Worm (Caenorhabditis elegans): ENCODE results near the gene F49C5.7.

DNA sequence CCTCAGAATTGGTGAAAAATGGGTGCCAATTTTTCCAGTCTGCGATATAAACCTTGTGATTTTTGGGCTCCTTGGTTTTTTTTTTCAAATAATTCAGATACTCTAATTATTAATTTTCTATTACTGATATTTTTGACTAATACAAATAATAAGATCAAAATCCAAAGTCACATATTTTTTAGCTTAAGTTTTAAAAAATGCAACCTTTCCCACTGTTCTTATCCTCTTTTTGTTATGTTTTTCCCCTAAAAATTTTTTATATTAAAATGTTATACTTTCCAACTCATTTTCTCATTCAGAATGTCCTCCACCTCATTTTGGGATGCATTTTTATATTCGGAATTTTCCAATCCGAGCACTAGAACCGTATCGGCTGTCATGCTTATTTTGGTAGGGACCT is 35.0 kb upstream of the F49C5.7 start, which contains the start of gene srx-120:
- TF ChIP-seq zim-3 (tag; optimal IDR thresholded peaks at IDR 0.05): no peak
- no peak for TF ChIP-seq snpc-4 (GFP tag; optimal IDR thresholded peaks at IDR 0.05)
- no peak for TF ChIP-seq snpc-4 (tag; optimal IDR thresholded peaks at IDR 0.05)
- TF ChIP-seq nhr-179 (tag; optimal IDR thresholded peaks at IDR 0.05): no peak
- TF ChIP-seq lin-26 (GFP tag; IDR thresholded peaks at IDR 0.05): no peak
- TF ChIP-seq rec-8 (tag; optimal IDR thresholded peaks at IDR 0.05): no peak
- TF ChIP-seq ztf-6 (GFP tag; IDR thresholded peaks at IDR 0.05): no peak
- no peak for TF ChIP-seq somi-1 (GFP tag; optimal IDR thresholded peaks at IDR 0.05)
- no peak for TF ChIP-seq C06A6.2 (GFP tag; conservative IDR thresholded peaks at IDR 0.05)
- no peak for TF ChIP-seq F52B5.7 (tag; optimal IDR thresholded peaks at IDR 0.05)
- no peak for TF ChIP-seq snpc-1.1 (tag; optimal IDR thresholded peaks at IDR 0.05; ENCODE audit: insufficient read depth)
- no peak for TF ChIP-seq ama-1 (optimal IDR thresholded peaks at IDR 0.05)
- no peak for TF ChIP-seq ama-1 (GFP tag; optimal IDR thresholded peaks at IDR 0.05)
- no peak for TF ChIP-seq madf-6 (GFP tag; IDR thresholded peaks at IDR 0.05)
- no peak for TF ChIP-seq K12H6.12 (tag; optimal IDR thresholded peaks at IDR 0.05)

All from whole organism, young adult.